Worm (Caenorhabditis elegans): ENCODE results near the gene W06G6.15.

ce11 chrV:16671190-16671589 lies 16.8 kb downstream of the W06G6.15 start, which contains the start of gene str-61:
- TF ChIP-seq aptf-3 (GFP tag; IDR thresholded peaks at IDR 0.05), result no peak
- TF ChIP-seq B0261.1 (tag; optimal IDR thresholded peaks at IDR 0.05), result no peak
